Worm (Caenorhabditis elegans) whole organism, L3 larva: ENCODE measurements around the gene C49A9.9.

Source experiments
- ZK546.5 ChIP-seq: sonication (generic microtip); optimal IDR thresholded peaks from 2 replicates; lab custom pipeline; 2017; ENCODE audit warnings: missing biosample characterization, missing genetic modification characterization
- ceh-28 ChIP-seq: fragments of 150-350 bp; optimal IDR thresholded peaks from 2 replicates; lab custom pipeline; 2014; ENCODE audit warnings: missing biosample characterization, missing genetic modification reagents, missing genetic modification characterization
- hmg-11 ChIP-seq: sonication (generic microtip); optimal IDR thresholded peaks from 2 replicates; lab custom pipeline; 2016; ENCODE audit warnings: missing genetic modification characterization, missing compliant biosample characterization
- nhr-76 ChIP-seq: fragments of 150-350 bp; sonication (generic microtip); optimal IDR thresholded peaks from 5 replicates; lab custom pipeline; 2014; ENCODE audit warnings: missing biosample characterization, missing genetic modification characterization
- nhr-77 ChIP-seq: fragments of 150-350 bp; optimal IDR thresholded peaks from 2 replicates; lab custom pipeline; 2014; ENCODE audit warnings: missing biosample characterization, missing genetic modification characterization
- unc-62 ChIP-seq: fragments of 150-350 bp; sonication (generic microtip); optimal IDR thresholded peaks from 4 replicates; lab custom pipeline; 2014; ENCODE audit warnings: missing biosample characterization, missing genetic modification reagents, missing genetic modification characterization

DNA sequence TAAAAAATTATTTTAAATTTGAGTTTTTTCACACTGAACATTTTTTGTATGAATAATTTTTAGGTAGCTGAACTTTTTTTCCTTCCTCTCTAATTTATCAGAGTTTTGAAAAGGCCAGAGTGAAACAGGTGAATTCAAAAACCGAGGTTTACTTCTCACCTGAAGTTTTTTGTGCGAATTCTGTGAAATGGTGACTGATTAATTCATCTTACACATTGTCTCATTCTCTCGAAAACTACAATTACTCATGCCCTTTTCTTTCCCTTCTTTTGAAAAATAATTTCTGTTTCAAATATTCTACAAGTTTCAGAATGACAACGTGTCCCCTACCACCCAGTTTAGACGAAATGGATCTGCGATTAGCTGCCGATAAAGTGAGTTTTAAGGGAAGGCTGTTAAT is 15.4 kb upstream of the C49A9.9 start, which contains the start of gene tkr-2:
- no peak for TF ChIP-seq ZK546.5 (tag; lab: Kevin White, UChicago)
- TF ChIP-seq ceh-28 (tag; lab: Kevin White, UChicago): no peak
- no peak for TF ChIP-seq unc-62 (GFP tag; lab: Kevin White, UChicago)
- no peak for TF ChIP-seq hmg-11
- TF ChIP-seq nhr-76 (tag; lab: Kevin White, UChicago): no peak
- no peak for TF ChIP-seq nhr-77 (tag; lab: Kevin White, UChicago)
